Fruit fly (Drosophila melanogaster) whole organism, embryonic: ENCODE measurements around the gene tank.

Experiments used
- Ada2b ChIP-seq: fragments of 200-800 bp; sonication (Bioruptor generic); IDR thresholded peaks from 2 replicates; pipeline ENCODE4 v1.3.6; 2022; ENCODE audit warnings: missing biosample characterization, missing genetic modification characterization
- Atf3 ChIP-seq: fragments of 200-800 bp; sonication (Bioruptor generic); optimal IDR thresholded peaks from 3 replicates; lab custom pipeline; 2016; ENCODE audit warnings: missing biosample characterization, missing genetic modification characterization
- B-H1 ChIP-seq: fragments of 200-800 bp; sonication (Bioruptor generic); IDR thresholded peaks from 3 replicates; pipeline ENCODE4 v1.3.6; 2022; ENCODE audit warnings: missing biosample characterization, missing genetic modification characterization
- Blimp-1 ChIP-seq: fragments of 200-800 bp; sonication (Bioruptor generic); optimal IDR thresholded peaks from 3 replicates; lab custom pipeline; 2018; ENCODE audit warnings: missing biosample characterization, missing genetic modification characterization, mild to moderate bottlenecking, moderate library complexity, missing genetic modification reagents
- CG10209 ChIP-seq: fragments of 200-800 bp; sonication (Bioruptor generic); optimal IDR thresholded peaks from 3 replicates; lab custom pipeline; 2017; ENCODE audit warnings: missing biosample characterization, mild to moderate bottlenecking, missing genetic modification characterization, missing genetic modification reagents
- CG10565 ChIP-seq: fragments of 200-800 bp; sonication (Bioruptor generic); optimal IDR thresholded peaks from 3 replicates; lab custom pipeline; 2016; ENCODE audit warnings: missing biosample characterization, mild to moderate bottlenecking, missing genetic modification characterization
- CG15269 ChIP-seq: fragments of 200-800 bp; sonication (Bioruptor generic); optimal IDR thresholded peaks from 2 replicates; lab custom pipeline; 2018; ENCODE audit warnings: missing biosample characterization, mild to moderate bottlenecking, missing genetic modification characterization, moderate library complexity
- CG15479 ChIP-seq: fragments of 200-800 bp; sonication (Bioruptor generic); optimal IDR thresholded peaks from 3 replicates; lab custom pipeline; 2019; ENCODE audit warnings: missing biosample characterization, mild to moderate bottlenecking, missing genetic modification characterization, moderate library complexity
- CG17359 ChIP-seq: fragments of 200-800 bp; sonication (Bioruptor generic); optimal IDR thresholded peaks from 3 replicates; lab custom pipeline; 2018; ENCODE audit warnings: missing biosample characterization, mild to moderate bottlenecking, missing genetic modification characterization, moderate library complexity
- CG18599 ChIP-seq: fragments of 200-800 bp; sonication (Bioruptor generic); optimal IDR thresholded peaks from 3 replicates; lab custom pipeline; 2017; ENCODE audit warnings: missing biosample characterization, missing genetic modification characterization, mild to moderate bottlenecking, moderate library complexity, missing genetic modification reagents
- CG2678 ChIP-seq: fragments of 200-800 bp; sonication (Bioruptor generic); optimal IDR thresholded peaks from 3 replicates; lab custom pipeline; 2019; ENCODE audit warnings: missing biosample characterization, mild to moderate bottlenecking, missing genetic modification characterization, moderate library complexity
- CG2889 ChIP-seq: fragments of 200-800 bp; sonication (Bioruptor generic); IDR thresholded peaks from 3 replicates; pipeline ENCODE4 v1.3.6; 2022; ENCODE audit warnings: missing biosample characterization, missing genetic modification characterization
- CG34422 ChIP-seq: fragments of 200-800 bp; sonication (Bioruptor generic); IDR thresholded peaks from 3 replicates; pipeline ENCODE4 v1.3.6; 2022; ENCODE audit warnings: missing biosample characterization, missing genetic modification characterization
- CG4617 ChIP-seq: fragments of 200-800 bp; sonication (Bioruptor generic); optimal IDR thresholded peaks from 3 replicates; lab custom pipeline; 2016; ENCODE audit warnings: missing biosample characterization, missing genetic modification characterization, borderline replicate concordance
- CG4730 ChIP-seq: fragments of 200-800 bp; sonication (Bioruptor generic); IDR thresholded peaks from 2 replicates; pipeline ENCODE4 v1.3.6; 2022; ENCODE audit warnings: missing biosample characterization, missing genetic modification characterization
- CG5245 ChIP-seq: fragments of 200-800 bp; sonication (Bioruptor generic); optimal IDR thresholded peaks from 3 replicates; lab custom pipeline; 2016; ENCODE audit warnings: missing biosample characterization, missing genetic modification characterization
- CoRest ChIP-seq: fragments of 200-800 bp; sonication (Bioruptor generic); optimal IDR thresholded peaks from 3 replicates; lab custom pipeline; 2018; ENCODE audit warnings: missing biosample characterization, mild to moderate bottlenecking, missing genetic modification characterization, moderate library complexity
- D19B ChIP-seq: fragments of 200-800 bp; sonication (Bioruptor generic); optimal IDR thresholded peaks from 2 replicates; lab custom pipeline; 2017; ENCODE audit warnings: missing biosample characterization, mild to moderate bottlenecking, missing genetic modification characterization
- Dip2 ChIP-seq: fragments of 200-800 bp; sonication (Bioruptor generic); IDR thresholded peaks from 2 replicates; pipeline ENCODE4 v1.3.6; 2022; ENCODE audit warnings: missing biosample characterization, missing genetic modification characterization
- Dip3 ChIP-seq: fragments of 200-800 bp; sonication (Bioruptor generic); optimal IDR thresholded peaks from 3 replicates; lab custom pipeline; 2016; ENCODE audit warnings: missing biosample characterization, missing genetic modification characterization
- Fer1 ChIP-seq: fragments of 200-800 bp; sonication (Bioruptor generic); optimal IDR thresholded peaks from 2 replicates; lab custom pipeline; 2017; ENCODE audit warnings: missing biosample characterization, mild to moderate bottlenecking, missing genetic modification characterization
- Fer2 ChIP-seq: fragments of 200-800 bp; sonication (Bioruptor generic); optimal IDR thresholded peaks from 2 replicates; lab custom pipeline; 2018; ENCODE audit warnings: missing biosample characterization, mild to moderate bottlenecking, missing genetic modification characterization, moderate library complexity
- Hmr ChIP-seq: fragments of 200-800 bp; sonication (Bioruptor generic); optimal IDR thresholded peaks from 3 replicates; lab custom pipeline; 2017; ENCODE audit warnings: mild to moderate bottlenecking, missing biosample characterization, missing genetic modification reagents, missing genetic modification characterization
- Kr ChIP-seq: fragments of 200-800 bp; sonication (Bioruptor generic); optimal IDR thresholded peaks from 2 replicates; lab custom pipeline; 2017; ENCODE audit warnings: missing biosample characterization, mild to moderate bottlenecking, missing genetic modification characterization
- Med ChIP-seq: fragments of 200-800 bp; sonication (Bioruptor generic); peaks from one replicate; lab custom pipeline; 2016; ENCODE audit warnings: missing biosample characterization, missing genetic modification characterization, mild to moderate bottlenecking, inconsistent platforms, moderate library complexity
- Sox102F ChIP-seq: fragments of 200-800 bp; sonication (Bioruptor generic); optimal IDR thresholded peaks from 2 replicates; lab custom pipeline; 2018; ENCODE audit warnings: missing biosample characterization, mild to moderate bottlenecking, missing genetic modification characterization, moderate library complexity
- Xrp1 ChIP-seq: fragments of 200-800 bp; sonication (Bioruptor generic); IDR thresholded peaks from 2 replicates; pipeline ENCODE4 v1.3.6; 2022; ENCODE audit warnings: missing biosample characterization, missing genetic modification characterization
- az2 ChIP-seq: fragments of 200-800 bp; sonication (Bioruptor generic); optimal IDR thresholded peaks from 3 replicates; lab custom pipeline; 2016; ENCODE audit warnings: missing biosample characterization, missing genetic modification characterization
- bsh ChIP-seq, 2 experiments: fragments of 200-800 bp; sonication (Bioruptor generic); optimal IDR thresholded peaks; 2 replicates each; lab custom pipeline; 2017 to 2018; ENCODE audit warnings: mild to moderate bottlenecking in 2 of 2, missing biosample characterization in 2 of 2, missing genetic modification characterization in 2 of 2, moderate library complexity in 1 of 2
- cad ChIP-seq: fragments of >200 bp; optimal IDR thresholded peaks from 2 replicates; lab custom pipeline; 2017; ENCODE audit warnings: missing biosample characterization, missing genetic modification characterization
- dan ChIP-seq: fragments of 200-800 bp; sonication (Bioruptor generic); IDR thresholded peaks from 2 replicates; pipeline ENCODE4 v1.3.6; 2022; ENCODE audit warnings: missing biosample characterization, missing genetic modification characterization
- dysf ChIP-seq: fragments of 200-800 bp; sonication (Bioruptor generic); IDR thresholded peaks from 3 replicates; pipeline ENCODE4 v1.3.6; 2022; ENCODE audit warnings: missing biosample characterization, missing genetic modification characterization
- fd3F ChIP-seq: fragments of 200-800 bp; sonication (Bioruptor generic); optimal IDR thresholded peaks from 2 replicates; lab custom pipeline; 2018; ENCODE audit warnings: missing biosample characterization, mild to moderate bottlenecking, missing genetic modification characterization, moderate library complexity
- gsb-n ChIP-seq: fragments of 200-800 bp; sonication (Bioruptor generic); optimal IDR thresholded peaks from 3 replicates; lab custom pipeline; 2018; ENCODE audit warnings: missing biosample characterization, mild to moderate bottlenecking, missing genetic modification characterization
- klu ChIP-seq: fragments of 200-800 bp; sonication (Bioruptor generic); IDR thresholded peaks from 2 replicates; pipeline ENCODE4 v1.3.6; 2022; ENCODE audit warnings: missing biosample characterization, missing genetic modification characterization
- lilli ChIP-seq: fragments of 200-800 bp; sonication (Bioruptor generic); optimal IDR thresholded peaks from 3 replicates; lab custom pipeline; 2016; ENCODE audit warnings: missing biosample characterization, missing genetic modification characterization
- phol ChIP-seq: fragments of 200-800 bp; sonication (Bioruptor generic); optimal IDR thresholded peaks from 3 replicates; lab custom pipeline; 2018; ENCODE audit warnings: missing biosample characterization, mild to moderate bottlenecking, missing genetic modification characterization, moderate library complexity
- ranshi ChIP-seq: fragments of 200-800 bp; sonication (Bioruptor generic); IDR thresholded peaks from 2 replicates; pipeline ENCODE4 v1.3.6; 2022; ENCODE audit warnings: missing biosample characterization, missing genetic modification characterization
- rib ChIP-seq: fragments of 200-800 bp; sonication (Bioruptor generic); IDR thresholded peaks from 2 replicates; pipeline ENCODE4 v1.3.6; 2022; ENCODE audit warnings: missing biosample characterization, missing genetic modification characterization
- sc ChIP-seq, 3 experiments: fragments of >200 bp in 2 of 3; fragments of 200-800 bp in 1 of 3; sonication (Bioruptor generic) in 1 of 3; optimal IDR thresholded peaks; 2 replicates in 2 of 3; 3 replicates in 1 of 3; lab custom pipeline; 2017; ENCODE audit warnings: mild to moderate bottlenecking in 1 of 3, missing biosample characterization in 1 of 3, missing genetic modification characterization in 1 of 3, missing genetic modification reagents in 1 of 3
- sens ChIP-seq: fragments of 200-800 bp; sonication (Bioruptor generic); peaks from one replicate; lab custom pipeline; 2016; ENCODE audit warnings: missing biosample characterization, missing genetic modification characterization
- zfh1 ChIP-seq: fragments of 200-800 bp; sonication (Bioruptor generic); IDR thresholded peaks from 3 replicates; pipeline ENCODE4 v1.3.6; 2022; ENCODE audit warnings: missing biosample characterization, missing genetic modification characterization

tank gene

dm6 chr2L:4854822-4855221, 17.0 kb upstream of the tank start (continued):
- peak; percentile 17; the same call in 1 of the 2 replicates for TF ChIP-seq Xrp1 (GFP tag; lab: Robert Waterston, UW)
- 0 out of 3 replicates have a peak, but pooled peaks have one; percentile 9 for TF ChIP-seq CG2889
- TF ChIP-seq B-H1 (GFP tag; lab: Robert Waterston, UW): no peak
- peak; percentile 40; the same call in 2 of the 3 replicates for TF ChIP-seq dysf
- TF ChIP-seq Ada2b (GFP tag; lab: Robert Waterston, UW): 0 out of 2 replicates have a peak, but pooled peaks have one; percentile 23
- no peak for TF ChIP-seq Fer2 (tag; lab: Kevin White, UChicago)
- peak; percentile 2 for TF ChIP-seq az2 (GFP tag; lab: Kevin White, UChicago)
- no peak for TF ChIP-seq CG5245
- TF ChIP-seq ranshi (GFP tag; lab: Robert Waterston, UW): 0 out of 2 replicates have a peak, but pooled peaks have one; percentile 34
- TF ChIP-seq Dip3: no peak
- no peak for TF ChIP-seq Dip2 (GFP tag; lab: Robert Waterston, UW)
- no peak for TF ChIP-seq CG34422 (GFP tag; lab: Robert Waterston, UW)
- TF ChIP-seq Sox102F: peak; percentile 43
- peak; percentile 4 for TF ChIP-seq Fer1 (GFP tag; lab: Kevin White, UChicago)
- TF ChIP-seq Blimp-1 (GFP tag; lab: Kevin White, UChicago): peak; percentile 15
- no peak for TF ChIP-seq Atf3 (GFP tag; lab: Kevin White, UChicago)
- peak; percentile 31 for TF ChIP-seq CG2678 (tag; lab: Kevin White, UChicago)
- TF ChIP-seq CG4617 (GFP tag; lab: Kevin White, UChicago): no peak
- peak; percentile 25 for TF ChIP-seq CG15269 (tag; lab: Kevin White, UChicago)
- peak; percentile 12 for TF ChIP-seq Hmr (GFP tag; lab: Kevin White, UChicago)
- peak; percentile 46 for TF ChIP-seq CG18599 (GFP tag; lab: Kevin White, UChicago)
- peak; percentile 45 for TF ChIP-seq Med (GFP tag; lab: Kevin White, UChicago)
- no peak for TF ChIP-seq sc (optimal IDR thresholded peaks at IDR 0.05; lab: Kevin White, UChicago)
- TF ChIP-seq sc (GFP tag; optimal IDR thresholded peaks at IDR 0.05; lab: Kevin White, UChicago): no peak
- no peak for TF ChIP-seq zfh1
- no peak for TF ChIP-seq CG10209 (GFP tag; lab: Kevin White, UChicago)
- 0 out of 2 replicates have a peak, but pooled peaks have one; percentile 29 for TF ChIP-seq dan (GFP tag; lab: Robert Waterston, UW)
- peak in 1 of 2 experiments; percentile 5 for TF ChIP-seq bsh (GFP tag; optimal IDR thresholded peaks at IDR 0.05; lab: Kevin White, UChicago)
- no peak for TF ChIP-seq CG10565 (GFP tag; lab: Kevin White, UChicago)
- TF ChIP-seq phol: peak; percentile 13
- TF ChIP-seq CG17359 (tag; lab: Kevin White, UChicago): peak; percentile 10
- no peak for TF ChIP-seq klu (GFP tag; lab: Robert Waterston, UW)
- no peak for TF ChIP-seq gsb-n (tag; lab: Kevin White, UChicago)
- no peak for TF ChIP-seq CG4730 (GFP tag; lab: Robert Waterston, UW)
- peak; percentile 41 for TF ChIP-seq sens (GFP tag; lab: Kevin White, UChicago)
- TF ChIP-seq lilli (GFP tag; lab: Kevin White, UChicago): peak; percentile 18
- TF ChIP-seq D19B (GFP tag; lab: Kevin White, UChicago): peak; percentile 77
- no peak for TF ChIP-seq rib (GFP tag; lab: Robert Waterston, UW)
- TF ChIP-seq fd3F (GFP tag; lab: Kevin White, UChicago): no peak
- peak; percentile 2 for TF ChIP-seq CoRest (tag; lab: Kevin White, UChicago)
- TF ChIP-seq cad (GFP tag; lab: Kevin White, UChicago): no peak
- TF ChIP-seq CG15479 (GFP tag; lab: Kevin White, UChicago): no peak
- no peak for TF ChIP-seq Kr
